Worm (Caenorhabditis elegans) whole organism, early embryonic: ENCODE results near the gene srg-60.

Experiments
- aly-1 ChIP-seq: sonication (generic microtip); optimal IDR thresholded peaks from 2 replicates; lab custom pipeline; 2016; ENCODE audit warnings: missing genetic modification characterization, missing compliant biosample characterization
- ama-1 ChIP-seq: fragments of 150-350 bp; optimal IDR thresholded peaks from 2 replicates; lab custom pipeline; 2014
- flt-1 ChIP-seq: fragments of 200-800 bp; sonication (Bioruptor generic); IDR thresholded peaks from 2 replicates; pipeline ENCODE4 v1.3.6; 2022; ENCODE audit warnings: missing genetic modification characterization, missing compliant biosample characterization
- tbx-11 ChIP-seq: fragments of 200-800 bp; sonication (Bioruptor generic); IDR thresholded peaks from 2 replicates; pipeline ENCODE4 v1.3.6; 2022; ENCODE audit warnings: missing genetic modification characterization, missing compliant biosample characterization
- tra-4 ChIP-seq: sonication (generic microtip); optimal IDR thresholded peaks from 2 replicates; lab custom pipeline; 2017; ENCODE audit warnings: missing genetic modification characterization, missing compliant biosample characterization

- no peak for TF ChIP-seq aly-1 (tag; lab: Kevin White, UChicago)
- no peak for TF ChIP-seq ama-1 (lab: Kevin White, UChicago)
- TF ChIP-seq tra-4 (tag; lab: Kevin White, UChicago) = no peak
- TF ChIP-seq flt-1 (GFP tag; lab: Robert Waterston, UW) = no peak
- TF ChIP-seq tbx-11 = no peak
These were observed 15.7 kb upstream of the srg-60 start, which contains the start of gene srg-56 for ce11 chrV:2738174-2738573.
